Worm (Caenorhabditis elegans): ENCODE data around the gene ttr-34.

ttr-34 gene

DNA sequence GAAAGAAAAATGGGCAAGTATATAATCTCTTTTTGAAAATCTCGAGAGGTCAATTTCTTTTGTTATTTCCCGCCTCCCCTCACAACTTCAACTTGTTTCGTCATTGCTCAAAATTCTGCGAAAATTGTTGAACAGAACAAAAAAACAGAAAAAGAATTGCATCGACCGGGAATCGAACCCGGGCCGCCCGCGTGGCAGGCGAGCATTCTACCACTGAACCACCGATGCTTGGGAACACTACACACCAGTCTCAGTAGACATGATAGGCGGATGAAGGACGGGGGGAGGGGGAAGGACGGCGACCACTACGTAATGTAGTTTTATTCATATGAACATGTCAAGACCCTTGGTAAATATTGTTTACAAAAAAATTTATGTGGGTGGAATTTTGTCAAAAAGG, 18.5 kb upstream of the ttr-34 start (continued):
- TF ChIP-seq Y53G8AR.9 (GFP tag; conservative IDR thresholded peaks at IDR 0.05): no peak; the same call in 1 of the 2 replicates
- peak; percentile 44; the same call in 1 of the 2 replicates for TF ChIP-seq K11D2.4 (GFP tag; IDR thresholded peaks at IDR 0.05)
- TF ChIP-seq mes-4 (tag; optimal IDR thresholded peaks at IDR 0.05): no peak
- no peak; the same call in none of the 2 replicates for TF ChIP-seq lin-26 (GFP tag; IDR thresholded peaks at IDR 0.05)
- peak; percentile 9 to 46 for TF ChIP-seq rec-8 (tag; optimal IDR thresholded peaks at IDR 0.05)
- TF ChIP-seq F39B2.1 (GFP tag; IDR thresholded peaks at IDR 0.05): no peak
- TF ChIP-seq lir-1 (GFP tag; conservative IDR thresholded peaks at IDR 0.05): no peak; the same call in 1 of the 2 replicates
- no peak for TF ChIP-seq F37B4.10 (GFP tag; IDR thresholded peaks at IDR 0.05)
- peak; percentile 88 for TF ChIP-seq D2030.7 (GFP tag; IDR thresholded peaks at IDR 0.05)
- TF ChIP-seq somi-1 (GFP tag; optimal IDR thresholded peaks at IDR 0.05): peak; percentile 81
- peak; percentile 38 for TF ChIP-seq mel-28 (tag; optimal IDR thresholded peaks at IDR 0.05; ENCODE audit: borderline replicate concordance)
- TF ChIP-seq lsy-27 (tag; optimal IDR thresholded peaks at IDR 0.05; ENCODE audit: borderline replicate concordance, insufficient read depth): peak; percentile 17
- peak; percentile 75 for TF ChIP-seq madf-3 (GFP tag; IDR thresholded peaks at IDR 0.05)
- no peak for TF ChIP-seq tbx-9 (tag; optimal IDR thresholded peaks at IDR 0.05; ENCODE audit: borderline replicate concordance)
- TF ChIP-seq egl-44 (GFP tag; IDR thresholded peaks at IDR 0.05): peak; percentile 91
- peak; percentile 65 for TF ChIP-seq snpc-4 (GFP tag; optimal IDR thresholded peaks at IDR 0.05)
- TF ChIP-seq snpc-4 (tag; optimal IDR thresholded peaks at IDR 0.05): peak in 1 of 4 experiments; percentile 79
- TF ChIP-seq unc-62 (GFP tag; optimal IDR thresholded peaks at IDR 0.05): no peak
- TF ChIP-seq nfya-2 (GFP tag; IDR thresholded peaks at IDR 0.05): no peak
- no peak for TF ChIP-seq B0019.2 (GFP tag; conservative IDR thresholded peaks at IDR 0.05)
- peak; percentile 80; the same call in 1 of the 2 replicates for TF ChIP-seq ztf-6 (GFP tag; IDR thresholded peaks at IDR 0.05)
- TF ChIP-seq K12H6.12 (tag; optimal IDR thresholded peaks at IDR 0.05): peak; percentile 76
- TF ChIP-seq ceh-40 (GFP tag; IDR thresholded peaks at IDR 0.05): no peak
- TF ChIP-seq hmg-1.2 (GFP tag; IDR thresholded peaks at IDR 0.05): peak; percentile 84
- 0 out of 2 replicates have a peak, but pooled peaks have one; percentile 70 for TF ChIP-seq Y79H2A.3 (GFP tag; conservative IDR thresholded peaks at IDR 0.05)
- no peak for TF ChIP-seq C17E4.6 (GFP tag; IDR thresholded peaks at IDR 0.05)
- no peak for TF ChIP-seq sdz-38 (tag; optimal IDR thresholded peaks at IDR 0.05)
- peak; percentile 86 for TF ChIP-seq zim-3 (tag; optimal IDR thresholded peaks at IDR 0.05)
- TF ChIP-seq mxl-1 (tag; optimal IDR thresholded peaks at IDR 0.05): peak; percentile 21
- TF ChIP-seq nhr-90 (tag; optimal IDR thresholded peaks at IDR 0.05): no peak
- TF ChIP-seq ekl-4 (GFP tag; IDR thresholded peaks at IDR 0.05): peak; percentile 45; the same call in 1 of the 2 replicates
- 0 out of 2 replicates have a peak, but pooled peaks have one; percentile 23 for TF ChIP-seq hsf-1 (GFP tag; IDR thresholded peaks at IDR 0.05)
- TF ChIP-seq ztf-22 (GFP tag; optimal IDR thresholded peaks at IDR 0.05): peak; percentile 38
- TF ChIP-seq mcd-1 (GFP tag; IDR thresholded peaks at IDR 0.05): peak; percentile 70
- peak; percentile 82 for TF ChIP-seq Y56A3A.18 (GFP tag; IDR thresholded peaks at IDR 0.05)
- peak; percentile 99 for TF ChIP-seq tbp1 (GFP tag; optimal IDR thresholded peaks at IDR 0.05)
- no peak for TF ChIP-seq lsl-1 (GFP tag; optimal IDR thresholded peaks at IDR 0.05)
- peak; percentile 58 for TF ChIP-seq nhr-27 (tag; optimal IDR thresholded peaks at IDR 0.05)
- peak; percentile 75; the same call in 1 of the 2 replicates for TF ChIP-seq egl-18 (GFP tag; IDR thresholded peaks at IDR 0.05)
- TF ChIP-seq Y53F4B.3 (GFP tag; IDR thresholded peaks at IDR 0.05): peak; percentile 72; the same call in 1 of the 2 replicates
- 0 out of 2 replicates have a peak, but pooled peaks have one; percentile 74 for TF ChIP-seq ztf-25 (GFP tag; IDR thresholded peaks at IDR 0.05)
- peak; percentile 33 for TF ChIP-seq gei-17 (GFP tag; optimal IDR thresholded peaks at IDR 0.05)
- TF ChIP-seq F22D6.2 (tag; optimal IDR thresholded peaks at IDR 0.05): no peak
- TF ChIP-seq lin-35 (GFP tag; optimal IDR thresholded peaks at IDR 0.05): peak in 1 of 3 experiments; percentile 72
- TF ChIP-seq hlh-12 (tag; optimal IDR thresholded peaks at IDR 0.05): no peak
- no peak for TF ChIP-seq efl-1 (GFP tag; optimal IDR thresholded peaks at IDR 0.05)
- no peak for TF ChIP-seq xnd-1 (tag; optimal IDR thresholded peaks at IDR 0.05)
- TF ChIP-seq B0336.3 (GFP tag; IDR thresholded peaks at IDR 0.05): no peak
